Fruit fly (Drosophila melanogaster): ENCODE measurements around the gene vri.

- TF ChIP-seq CG6808 (GFP tag; optimal IDR thresholded peaks at IDR 0.05) (peak; percentile 80), CG8119 (GFP tag; IDR thresholded peaks at IDR 0.05) (peak; percentile 32; the same call in 1 of the 3 replicates), CG1621 (tag; optimal IDR thresholded peaks at IDR 0.05) (peak; percentile 74), Eip75B (GFP tag; optimal IDR thresholded peaks at IDR 0.05) (peak; percentile 57), CG8319 (GFP tag; optimal IDR thresholded peaks at IDR 0.05) (peak; percentile 44), OdsH (GFP tag; optimal IDR thresholded peaks at IDR 0.05) (peak; percentile 72), CG10669 (GFP tag; optimal IDR thresholded peaks at IDR 0.05) (peak; percentile 80), dac (GFP tag; optimal IDR thresholded peaks at IDR 0.05) (no peak), cyc (GFP tag; optimal IDR thresholded peaks at IDR 0.05) (peak; percentile 20), eg (GFP tag; IDR thresholded peaks at IDR 0.05) (no peak), CG6854 (GFP tag; optimal IDR thresholded peaks at IDR 0.05) (no peak), Hr4 (GFP tag; optimal IDR thresholded peaks at IDR 0.05) (no peak)
Observed at dm6 chr2L:5288262-5288621, 502 bp upstream of the vri start.
